Worm (Caenorhabditis elegans) whole organism, L2 larva: ENCODE data around the gene Y116A8C.38.

Experiments
- ZK546.5 ChIP-seq: sonication (generic microtip); optimal IDR thresholded peaks from 2 replicates; lab custom pipeline; 2017; ENCODE audit warnings: missing biosample characterization, missing genetic modification characterization
- blmp-1 ChIP-seq: sonication (generic microtip); optimal IDR thresholded peaks from 2 replicates; lab custom pipeline; 2017; ENCODE audit warnings: missing genetic modification characterization, mild to moderate bottlenecking, missing compliant biosample characterization, antibody characterized with exemption, moderate library complexity; ENCODE audit not compliant: insufficient read depth
- egl-27 ChIP-seq: sonication (generic microtip); optimal IDR thresholded peaks from 3 replicates; lab custom pipeline; 2017; ENCODE audit warnings: missing biosample characterization, missing genetic modification reagents, missing genetic modification characterization
- elt-1 ChIP-seq: fragments of 150-350 bp; optimal IDR thresholded peaks from 2 replicates; lab custom pipeline; 2014; ENCODE audit warnings: missing biosample characterization, missing genetic modification characterization
- elt-3 ChIP-seq: sonication (generic microtip); optimal IDR thresholded peaks from 2 replicates; lab custom pipeline; 2017; ENCODE audit warnings: missing biosample characterization, missing genetic modification characterization
- lin-39 ChIP-seq: fragments of 150-350 bp; optimal IDR thresholded peaks from 2 replicates; lab custom pipeline; 2014; ENCODE audit warnings: missing biosample characterization, missing genetic modification reagents, missing genetic modification characterization
- nhr-10 ChIP-seq: sonication (generic microtip); optimal IDR thresholded peaks from 2 replicates; lab custom pipeline; 2017; ENCODE audit warnings: missing biosample characterization, missing genetic modification characterization
- nhr-11 ChIP-seq: fragments of 150-350 bp; optimal IDR thresholded peaks from 2 replicates; lab custom pipeline; 2014; ENCODE audit warnings: missing biosample characterization, missing genetic modification characterization
- nhr-129 ChIP-seq: fragments of 150-350 bp; optimal IDR thresholded peaks from 2 replicates; lab custom pipeline; 2014; ENCODE audit warnings: missing biosample characterization, missing genetic modification characterization
- unc-62 ChIP-seq: fragments of 150-350 bp; optimal IDR thresholded peaks from 2 replicates; lab custom pipeline; 2014; ENCODE audit warnings: missing biosample characterization, missing genetic modification reagents, missing genetic modification characterization
- ztf-4 ChIP-seq: fragments of 150-350 bp; optimal IDR thresholded peaks from 2 replicates; lab custom pipeline; 2014; ENCODE audit warnings: missing biosample characterization, missing genetic modification characterization

DNA sequence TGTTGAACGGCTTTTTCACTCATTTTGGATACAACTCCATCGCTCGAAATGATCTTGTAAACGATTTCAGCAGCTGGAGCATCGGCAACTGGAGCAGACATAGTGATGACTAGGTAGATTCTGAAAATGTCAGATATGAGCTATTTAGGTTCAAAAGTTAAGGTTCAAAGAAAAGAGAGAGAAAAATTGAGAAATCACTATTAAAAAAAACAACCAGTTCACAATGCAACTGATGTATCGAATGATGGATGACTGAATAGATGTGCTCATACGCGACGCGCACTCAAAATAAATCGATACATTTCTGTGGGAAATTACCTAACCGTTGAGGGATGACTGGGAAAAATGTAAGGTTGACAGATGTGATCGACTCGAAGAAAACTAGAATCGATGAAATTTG, 31.2 kb downstream of the Y116A8C.38 start, which contains the start of gene skr-13:
- TF ChIP-seq elt-3 (tag; lab: Kevin White, UChicago), result no peak
- no peak for TF ChIP-seq lin-39 (tag; lab: Kevin White, UChicago)
- no peak for TF ChIP-seq nhr-11 (tag; lab: Kevin White, UChicago)
- no peak for TF ChIP-seq elt-1 (tag; lab: Kevin White, UChicago)
- TF ChIP-seq nhr-10 (tag; lab: Kevin White, UChicago), result no peak
- TF ChIP-seq nhr-129 (tag; lab: Kevin White, UChicago), result no peak
- TF ChIP-seq blmp-1 (tag; lab: Kevin White, UChicago), result no peak
- no peak for TF ChIP-seq ztf-4 (tag; lab: Kevin White, UChicago)
- no peak for TF ChIP-seq unc-62 (GFP tag; lab: Kevin White, UChicago)
- no peak for TF ChIP-seq ZK546.5 (tag; lab: Kevin White, UChicago)
- TF ChIP-seq egl-27 (tag; lab: Kevin White, UChicago), result no peak
